Worm (Caenorhabditis elegans) whole organism, midembryonic: ENCODE results near the gene K08D8.6.

ENCODE experiments used
- T22C8.4 ChIP-seq: fragments of 200-800 bp; sonication (Bioruptor generic); IDR thresholded peaks from 2 replicates; pipeline ENCODE4 v1.3.6; 2022; ENCODE audit warnings: missing genetic modification characterization, missing compliant biosample characterization
- cog-1 ChIP-seq: sonication (generic microtip); optimal IDR thresholded peaks from 2 replicates; lab custom pipeline; 2016; ENCODE audit warnings: missing genetic modification characterization, missing compliant biosample characterization
- flt-1 ChIP-seq: fragments of 200-800 bp; sonication (Bioruptor generic); IDR thresholded peaks from 2 replicates; pipeline ENCODE4 v1.3.6; 2022; ENCODE audit warnings: missing genetic modification characterization, missing compliant biosample characterization
- klf-2 ChIP-seq: fragments of 200-800 bp; sonication (Bioruptor generic); conservative IDR thresholded peaks from 2 replicates; pipeline ENCODE4 v1.3.6; 2022; ENCODE audit warnings: missing genetic modification reagents, missing genetic modification characterization, missing compliant biosample characterization
- ref-1 ChIP-seq: fragments of 200-800 bp; sonication (Bioruptor generic); conservative IDR thresholded peaks from 2 replicates; pipeline ENCODE4 v1.3.6; 2022; ENCODE audit warnings: missing genetic modification reagents, missing genetic modification characterization, missing compliant biosample characterization
- tab-1 ChIP-seq: fragments of 200-800 bp; sonication (Bioruptor generic); IDR thresholded peaks from 2 replicates; pipeline ENCODE4 v1.3.6; 2022; ENCODE audit warnings: missing genetic modification characterization, missing compliant biosample characterization

- TF ChIP-seq ref-1 (GFP tag; lab: Robert Waterston, UW) (no peak), cog-1 (tag; lab: Kevin White, UChicago) (no peak), klf-2 (GFP tag; lab: Robert Waterston, UW) (no peak), T22C8.4 (GFP tag; lab: Robert Waterston, UW) (no peak), tab-1 (no peak), flt-1 (no peak)
These were observed 4.7 kb upstream of the K08D8.6 start, which contains the start of gene K08D8.11 for ce11 chrIV:12894996-12895395.
